Fruit fly (Drosophila melanogaster) S2 (cell line): ENCODE measurements around the gene Uggt.

Experiments
- CG8478 ChIP-seq: fragments of >200 bp; optimal IDR thresholded peaks from 2 replicates; lab custom pipeline; 2018
- CTCF ChIP-seq, 2 experiments: fragments of >200 bp; optimal IDR thresholded peaks; 2 replicates each; lab custom pipeline; 2018

DNA sequence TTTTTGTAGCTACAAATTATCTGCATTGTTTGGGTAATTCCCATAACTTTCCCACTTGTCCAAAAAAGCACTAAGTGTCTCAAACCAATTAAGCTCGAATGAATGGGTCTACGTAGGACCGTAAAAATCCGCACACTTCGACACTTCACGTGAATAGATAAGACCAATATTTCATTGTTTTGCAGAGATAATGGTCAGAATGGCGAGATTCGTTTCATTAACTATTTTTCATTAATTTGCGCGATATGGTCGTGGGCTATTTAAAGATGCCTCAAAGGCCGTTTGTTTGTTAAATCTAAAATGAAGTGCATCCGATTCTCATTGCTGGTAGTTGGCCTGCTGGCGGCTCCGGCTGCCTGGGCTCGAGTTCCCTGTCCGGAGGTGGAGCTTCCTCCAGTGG lies 44.7 kb downstream of the Uggt start, which contains the start of gene CG6839:
- TF ChIP-seq CG8478 (lab: Kevin White, UChicago): no peak
- no peak for TF ChIP-seq CTCF (optimal IDR thresholded peaks at IDR 0.05; lab: Kevin White, UChicago)
